Fruit fly (Drosophila melanogaster): Measurements from ENCODE around the gene Fas2.

The Fas2 gene

dm6 chrX:4131049-4131629 is 74.8 kb downstream of the Fas2 start, which contains the start of gene GlcAT-I:
Gene GlcAT-I, plus strand, starts transcription at chrX:4131211.
- no peak for TF ChIP-seq Mnt (GFP tag; optimal IDR thresholded peaks at IDR 0.05)
- TF ChIP-seq tj (GFP tag; optimal IDR thresholded peaks at IDR 0.05), result no peak
- TF ChIP-seq Crg-1 (GFP tag; optimal IDR thresholded peaks at IDR 0.05), result no peak
- no peak for TF ChIP-seq Hr96 (GFP tag; optimal IDR thresholded peaks at IDR 0.05)
- no peak for TF ChIP-seq ovo (GFP tag; optimal IDR thresholded peaks at IDR 0.05)
- TF ChIP-seq cnc (optimal IDR thresholded peaks at IDR 0.05), result no peak
- no peak for TF ChIP-seq CG11617 (GFP tag; optimal IDR thresholded peaks at IDR 0.05)
- no peak for TF ChIP-seq CG33017 (tag; optimal IDR thresholded peaks at IDR 0.05)
- no peak for TF ChIP-seq CG12768 (GFP tag; optimal IDR thresholded peaks at IDR 0.05)
- TF ChIP-seq CG5204 (GFP tag; optimal IDR thresholded peaks at IDR 0.05), result no peak

DNA sequence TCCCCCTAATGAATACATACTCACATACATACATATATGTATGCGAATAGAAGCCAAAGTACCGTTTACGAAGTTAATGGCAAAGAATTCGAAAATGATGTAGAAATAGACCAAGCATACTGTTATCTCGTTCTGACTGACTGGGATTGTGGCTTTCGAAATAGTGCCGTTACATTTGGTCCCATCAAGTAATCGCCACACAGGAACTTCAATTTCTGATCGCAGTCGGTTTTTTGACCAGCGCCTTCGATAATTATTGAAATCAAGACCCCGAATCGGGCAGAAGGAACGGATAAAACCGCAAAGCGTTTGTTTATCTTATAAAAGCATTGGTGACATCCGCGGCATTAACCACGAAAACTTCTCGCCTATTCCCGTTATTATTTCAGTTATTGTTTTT is 86.3 kb downstream of the Fas2 start:
- peak; percentile 87 for TF ChIP-seq pad (GFP tag; optimal IDR thresholded peaks at IDR 0.05)
- peak; percentile 88 for TF ChIP-seq ovo (GFP tag; optimal IDR thresholded peaks at IDR 0.05)
- no peak for TF ChIP-seq Crg-1 (GFP tag; optimal IDR thresholded peaks at IDR 0.05)

- TF ChIP-seq CG1620 (GFP tag; optimal IDR thresholded peaks at IDR 0.05) (peak; percentile 59), CG33017 (tag; optimal IDR thresholded peaks at IDR 0.05) (no peak), CG11617 (GFP tag; optimal IDR thresholded peaks at IDR 0.05) (peak; percentile 3), ovo (GFP tag; optimal IDR thresholded peaks at IDR 0.05) (no peak), tj (GFP tag; optimal IDR thresholded peaks at IDR 0.05) (peak; percentile 63), cnc (optimal IDR thresholded peaks at IDR 0.05) (peak; percentile 78 to 89), kay (GFP tag; ENCODE audit: borderline replicate concordance) (no peak), pad (GFP tag; optimal IDR thresholded peaks at IDR 0.05) (peak; percentile 39), Mnt (GFP tag; optimal IDR thresholded peaks at IDR 0.05) (peak; percentile 69), bab1 (GFP tag; optimal IDR thresholded peaks at IDR 0.05) (peak; percentile 61), CG7101 (tag; optimal IDR thresholded peaks at IDR 0.05) (peak; percentile 38), Crg-1 (GFP tag; optimal IDR thresholded peaks at IDR 0.05) (peak; percentile 58), CG5204 (GFP tag; optimal IDR thresholded peaks at IDR 0.05) (no peak), CG7045 (GFP tag; optimal IDR thresholded peaks at IDR 0.05) (no peak), CG12768 (GFP tag; optimal IDR thresholded peaks at IDR 0.05) (no peak), Clk (GFP tag; optimal IDR thresholded peaks at IDR 0.05) (no peak), CG14711 (tag; optimal IDR thresholded peaks at IDR 0.05) (peak; percentile 74)
Measured at dm6 chrX:4116834-4117736, 88.8 kb downstream of the Fas2 start, which contains the start of the genes tyf and Tip60. Gene tyf, plus strand, starts transcription at chrX:4117020. Gene Tip60, minus strand, starts transcription at chrX:4117487.

DNA sequence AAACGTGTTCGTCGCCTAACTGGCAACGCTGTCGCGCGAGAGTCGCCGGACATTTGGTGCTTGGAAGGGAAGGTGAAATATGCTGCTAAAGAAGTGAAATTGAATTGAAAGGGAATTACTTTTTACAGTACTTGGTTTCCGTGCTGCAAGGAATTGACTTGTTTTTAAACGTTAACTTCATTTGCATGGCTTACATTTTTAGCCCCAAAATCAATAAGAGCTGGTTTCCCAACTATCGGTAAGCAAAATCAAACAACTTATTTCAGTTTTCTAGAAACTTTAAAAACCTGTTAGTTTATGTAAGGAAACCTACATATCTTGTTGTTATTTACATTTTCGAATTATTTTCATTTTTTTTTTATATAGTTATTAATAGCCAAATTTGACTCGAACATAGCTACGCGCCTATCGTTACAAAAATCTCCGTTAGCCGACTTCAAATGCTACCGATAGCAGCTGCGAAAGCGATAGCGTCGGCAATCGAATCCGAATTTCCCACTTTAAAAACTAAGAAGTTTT is 92.1 kb downstream of the Fas2 start, which contains the start of the genes dgt4 and Nsun2:
TSS of gene dgt4 (plus strand) at position 4 of the 519 bp plus-strand sequence.
TSS of gene Nsun2 (minus strand) at position 37 of the 519 bp plus-strand sequence.
- TF ChIP-seq CG14711 (tag; optimal IDR thresholded peaks at IDR 0.05) (no peak), Mnt (GFP tag; optimal IDR thresholded peaks at IDR 0.05) (peak; percentile 66), tj (GFP tag; optimal IDR thresholded peaks at IDR 0.05) (no peak)

dm6 chrX:4108612-4109173 is 97.2 kb downstream of the Fas2 start:
- TF ChIP-seq CG33017 (tag; optimal IDR thresholded peaks at IDR 0.05) (no peak), Crg-1 (GFP tag; optimal IDR thresholded peaks at IDR 0.05) (peak; percentile 7)

dm6 chrX:4108114-4108439 is 97.8 kb downstream of the Fas2 start:
- no peak for TF ChIP-seq CG11617 (GFP tag; optimal IDR thresholded peaks at IDR 0.05)
- TF ChIP-seq CG12768 (GFP tag; optimal IDR thresholded peaks at IDR 0.05), result no peak
- no peak for TF ChIP-seq Clk (GFP tag; optimal IDR thresholded peaks at IDR 0.05)
- TF ChIP-seq CG1620 (GFP tag; optimal IDR thresholded peaks at IDR 0.05), result no peak
- no peak for TF ChIP-seq CG5204 (GFP tag; optimal IDR thresholded peaks at IDR 0.05)
- TF ChIP-seq toe (GFP tag; optimal IDR thresholded peaks at IDR 0.05), result no peak
- no peak for TF ChIP-seq Crg-1 (GFP tag; optimal IDR thresholded peaks at IDR 0.05)

All from whole organism, adult.